Fruit fly (Drosophila melanogaster) whole organism, pupa: ENCODE results near the gene CG43373.

ENCODE experiments used
- CG12605 ChIP-seq: fragments of 200-800 bp; sonication (Bioruptor generic); IDR thresholded peaks from 2 replicates; pipeline ENCODE4 v1.3.6; 2022; ENCODE audit warnings: missing biosample characterization, missing genetic modification characterization
- CG13204 ChIP-seq: fragments of 200-800 bp; sonication (Bioruptor generic); optimal IDR thresholded peaks from 2 replicates; lab custom pipeline; 2018; ENCODE audit warnings: missing biosample characterization, mild to moderate bottlenecking, missing genetic modification characterization, moderate library complexity
- CG4496 ChIP-seq: fragments of 200-800 bp; sonication (Bioruptor generic); IDR thresholded peaks from 3 replicates; pipeline ENCODE4 v1.3.6; 2022; ENCODE audit warnings: missing biosample characterization, missing genetic modification characterization
- CG8159 ChIP-seq: fragments of 200-800 bp; sonication (Bioruptor generic); optimal IDR thresholded peaks from 3 replicates; lab custom pipeline; 2018; ENCODE audit warnings: missing biosample characterization, mild to moderate bottlenecking, missing genetic modification characterization, moderate library complexity
- CG8301 ChIP-seq: fragments of 200-800 bp; sonication (Bioruptor generic); optimal IDR thresholded peaks from 2 replicates; lab custom pipeline; 2018; ENCODE audit warnings: missing biosample characterization, mild to moderate bottlenecking, missing genetic modification characterization
- EcR ChIP-seq: fragments of 200-800 bp; sonication (Bioruptor generic); optimal IDR thresholded peaks from 3 replicates; lab custom pipeline; 2019; ENCODE audit warnings: missing biosample characterization, missing genetic modification characterization, mild to moderate bottlenecking, moderate library complexity, missing genetic modification reagents
- Pif1A ChIP-seq: fragments of 200-800 bp; sonication (Bioruptor generic); optimal IDR thresholded peaks from 3 replicates; lab custom pipeline; 2016; ENCODE audit warnings: missing biosample characterization, missing genetic modification characterization
- fd96Ca ChIP-seq: fragments of 200-800 bp; sonication (Bioruptor generic); IDR thresholded peaks from 3 replicates; pipeline ENCODE4 v1.3.6; 2022; ENCODE audit warnings: missing biosample characterization, missing genetic modification characterization
- gl ChIP-seq: fragments of 200-800 bp; sonication (Bioruptor generic); optimal IDR thresholded peaks from 2 replicates; lab custom pipeline; 2018; ENCODE audit warnings: missing biosample characterization, mild to moderate bottlenecking, missing genetic modification characterization

dm6 chr3L:16567495-16567894 is 24.3 kb upstream of the CG43373 start:
- TF ChIP-seq CG8159 (tag; lab: Kevin White, UChicago), result no peak
- TF ChIP-seq Pif1A (GFP tag; lab: Kevin White, UChicago), result no peak
- TF ChIP-seq gl, result no peak
- no peak for TF ChIP-seq fd96Ca (GFP tag; lab: Robert Waterston, UW)
- no peak for TF ChIP-seq CG4496 (GFP tag; lab: Robert Waterston, UW)
- TF ChIP-seq CG12605, result no peak
- no peak for TF ChIP-seq CG13204
- TF ChIP-seq EcR (GFP tag; lab: Kevin White, UChicago), result no peak
- TF ChIP-seq CG8301 (tag; lab: Kevin White, UChicago), result no peak
